Worm (Caenorhabditis elegans): ENCODE results near the gene eif-2Bdelta.

Gene eif-2Bdelta

DNA sequence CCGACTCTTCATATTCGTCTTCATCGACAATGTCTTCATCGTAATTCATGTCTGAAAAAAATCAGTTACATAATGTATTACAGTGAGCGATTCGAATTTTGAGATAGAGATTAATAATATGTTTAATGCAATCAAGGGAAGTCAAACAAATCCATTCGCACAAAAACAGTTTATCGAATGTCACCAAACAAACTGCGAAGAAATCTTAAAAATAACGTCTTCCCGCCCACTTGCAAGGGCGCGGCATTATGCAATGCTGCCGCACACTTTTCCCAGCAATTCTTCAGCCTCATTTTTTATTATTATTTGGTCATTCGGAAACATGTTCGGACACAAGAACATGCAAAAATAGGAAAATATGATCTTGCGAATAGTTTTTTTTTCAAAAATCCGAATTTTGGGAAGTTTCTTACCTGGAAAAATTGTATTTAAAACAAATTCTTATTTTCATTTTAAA lies 30.6 kb downstream of the eif-2Bdelta start, which contains the start of gene mdf-1 (continued):
- no peak for TF ChIP-seq fkh-3 (tag; optimal IDR thresholded peaks at IDR 0.05)
- no peak for TF ChIP-seq ceh-79 (tag; optimal IDR thresholded peaks at IDR 0.05)
- peak; percentile 21 for TF ChIP-seq chd-7 (tag; optimal IDR thresholded peaks at IDR 0.05)
- TF ChIP-seq rpc-1 (optimal IDR thresholded peaks at IDR 0.05), result no peak
- no peak for TF ChIP-seq rpc-1 (tag; optimal IDR thresholded peaks at IDR 0.05)

DNA sequence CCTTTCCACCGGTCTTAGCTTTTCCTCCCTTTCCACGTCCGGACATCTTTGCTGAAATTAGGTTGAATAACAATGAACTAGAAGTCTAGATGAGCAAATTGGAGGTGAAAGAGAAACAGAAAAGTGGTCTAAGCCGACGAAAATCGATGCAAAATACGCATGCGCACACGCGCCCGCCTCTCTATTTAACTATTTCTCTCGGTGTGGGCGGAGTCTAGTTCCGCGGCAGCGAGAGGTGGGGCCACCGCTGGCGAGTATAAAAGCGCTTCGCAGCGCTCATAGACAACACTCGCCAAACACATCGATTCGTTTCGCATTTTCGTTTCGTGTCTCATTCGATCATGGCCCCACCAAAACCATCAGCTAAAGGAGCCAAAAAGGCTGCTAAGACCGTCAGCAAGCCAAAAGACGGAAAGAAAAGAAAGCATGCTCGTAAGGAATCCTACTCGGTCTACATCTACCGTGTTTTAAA lies 31.6 kb downstream of the eif-2Bdelta start, which contains the start of the genes his-35 and his-41:
Gene his-35, minus strand, starts transcription at position 51 of the 472 bp plus-strand sequence.
Gene his-41, plus strand, starts transcription at position 299 of the 472 bp plus-strand sequence.
- TF ChIP-seq snpc-4 (GFP tag; optimal IDR thresholded peaks at IDR 0.05) (no peak), snpc-4 (tag; optimal IDR thresholded peaks at IDR 0.05) (no peak), C06A6.2 (GFP tag; conservative IDR thresholded peaks at IDR 0.05) (0 out of 2 replicates have a peak, but pooled peaks have one; percentile 30), atf-7 (tag; optimal IDR thresholded peaks at IDR 0.05) (no peak), cebp-1 (GFP tag; IDR thresholded peaks at IDR 0.05) (no peak), cebp-1 (tag; optimal IDR thresholded peaks at IDR 0.05) (peak; percentile 54), dox-1 (GFP tag; IDR thresholded peaks at IDR 0.05) (peak; percentile 61), let-607 (tag; optimal IDR thresholded peaks at IDR 0.05) (no peak), tbp1 (GFP tag; optimal IDR thresholded peaks at IDR 0.05) (peak; percentile 27), egl-44 (GFP tag; IDR thresholded peaks at IDR 0.05) (peak; percentile 24; the same call in 1 of the 2 replicates), zfh-2 (GFP tag; conservative IDR thresholded peaks at IDR 0.05) (peak; percentile 75), ceh-27 (GFP tag; optimal IDR thresholded peaks at IDR 0.05) (peak; percentile 67), ama-1 (optimal IDR thresholded peaks at IDR 0.05) (peak; percentile 85), ama-1 (GFP tag; optimal IDR thresholded peaks at IDR 0.05) (no peak), ztf-26 (tag; optimal IDR thresholded peaks at IDR 0.05) (peak; percentile 10), sea-2 (GFP tag; IDR thresholded peaks at IDR 0.05) (no peak), lin-40 (tag; optimal IDR thresholded peaks at IDR 0.05) (peak; percentile 63), chd-7 (tag; optimal IDR thresholded peaks at IDR 0.05) (peak; percentile 6), F52B5.7 (tag; optimal IDR thresholded peaks at IDR 0.05) (peak; percentile 7), let-526 (GFP tag; IDR thresholded peaks at IDR 0.05) (0 out of 2 replicates have a peak, but pooled peaks have one; percentile 34), mcd-1 (GFP tag; IDR thresholded peaks at IDR 0.05) (peak; percentile 66), nhr-80 (tag; optimal IDR thresholded peaks at IDR 0.05) (peak; percentile 32), attf-5 (GFP tag; optimal IDR thresholded peaks at IDR 0.05) (peak; percentile 50), K12H6.12 (tag; optimal IDR thresholded peaks at IDR 0.05) (peak; percentile 66), mel-28 (tag; optimal IDR thresholded peaks at IDR 0.05; ENCODE audit: borderline replicate concordance) (no peak), F39B2.1 (GFP tag; IDR thresholded peaks at IDR 0.05) (peak; percentile 12; the same call in 1 of the 2 replicates), ZK185.1 (tag; optimal IDR thresholded peaks at IDR 0.05; ENCODE audit: poor library complexity, severe bottlenecking) (peak; percentile 22)

DNA sequence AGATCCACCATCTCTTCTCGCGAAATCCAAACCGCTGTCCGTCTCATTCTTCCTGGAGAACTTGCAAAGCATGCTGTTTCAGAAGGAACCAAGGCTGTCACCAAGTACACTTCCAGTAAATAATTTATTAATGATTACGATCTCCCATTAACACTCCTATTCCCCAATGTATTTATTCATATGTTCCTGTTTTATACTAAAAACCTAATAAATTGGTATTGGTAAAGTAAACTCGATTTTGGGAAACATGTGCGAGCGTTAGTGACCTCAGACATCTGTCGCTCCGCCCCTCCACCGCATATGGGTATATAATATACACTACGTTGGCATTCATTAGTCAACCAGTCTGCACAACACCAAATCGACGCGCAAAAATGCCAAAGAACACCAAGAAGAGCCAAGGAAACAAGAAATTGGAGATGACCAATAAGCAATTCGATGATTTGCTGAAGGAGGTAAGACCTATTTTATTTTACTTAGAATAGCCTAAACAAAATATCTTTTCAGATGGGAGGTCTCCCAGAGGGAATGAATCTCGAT lies 32.5 kb downstream of the eif-2Bdelta start, which contains the start of gene C50F4.6:
Gene C50F4.6, plus strand, starts transcription at position 51 of the 540 bp plus-strand sequence.
- peak; percentile 20 for TF ChIP-seq repo-1 (tag; optimal IDR thresholded peaks at IDR 0.05)
- no peak for TF ChIP-seq C17E4.6 (GFP tag; IDR thresholded peaks at IDR 0.05)
- TF ChIP-seq lin-26 (GFP tag; IDR thresholded peaks at IDR 0.05), result 0 out of 2 replicates have a peak, but pooled peaks have one; percentile 21

DNA sequence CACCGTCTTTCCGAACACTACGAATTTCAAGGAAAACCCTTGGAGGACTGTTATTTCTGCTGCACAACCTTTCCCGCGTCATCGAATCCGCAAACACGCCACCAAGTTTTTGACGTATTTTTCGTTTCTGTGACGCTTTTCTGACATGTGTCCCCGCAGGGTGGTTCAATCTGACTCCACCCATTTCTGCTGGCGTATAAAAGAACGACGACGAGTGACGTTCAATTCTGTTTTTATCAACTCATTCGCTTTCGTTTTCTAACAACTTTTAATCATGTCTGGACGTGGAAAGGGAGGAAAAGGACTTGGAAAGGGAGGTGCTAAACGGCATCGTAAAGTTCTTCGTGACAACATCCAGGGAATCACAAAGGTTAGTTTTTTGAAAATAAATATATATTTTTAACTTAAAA lies 33.2 kb downstream of the eif-2Bdelta start, which contains the start of gene his-37:
Gene his-37, plus strand, starts transcription at position 246 of the 410 bp plus-strand sequence.
- TF ChIP-seq bed-2 (GFP tag; IDR thresholded peaks at IDR 0.05) (no peak), Y67H2A.10 (GFP tag; conservative IDR thresholded peaks at IDR 0.05) (peak; percentile 52; the same call in 1 of the 2 replicates), pha-4 (tag; optimal IDR thresholded peaks at IDR 0.05) (peak; percentile 96), cebp-1 (GFP tag; IDR thresholded peaks at IDR 0.05) (peak; percentile 78), cebp-1 (tag; optimal IDR thresholded peaks at IDR 0.05) (peak; percentile 96), rpc-1 (optimal IDR thresholded peaks at IDR 0.05) (peak; percentile 6), rpc-1 (tag; optimal IDR thresholded peaks at IDR 0.05) (no peak), nhr-27 (tag; optimal IDR thresholded peaks at IDR 0.05) (no peak), attf-3 (GFP tag; conservative IDR thresholded peaks at IDR 0.05) (peak; percentile 72), B0336.3 (GFP tag; IDR thresholded peaks at IDR 0.05) (peak; percentile 96), egl-18 (GFP tag; IDR thresholded peaks at IDR 0.05) (peak; percentile 96), F55B11.4 (tag; optimal IDR thresholded peaks at IDR 0.05; ENCODE audit: borderline replicate concordance, insufficient read depth) (no peak), F37B4.10 (GFP tag; IDR thresholded peaks at IDR 0.05) (peak; percentile 95), ztf-6 (GFP tag; IDR thresholded peaks at IDR 0.05) (peak; percentile 93), nhr-90 (tag; optimal IDR thresholded peaks at IDR 0.05) (peak; percentile 95)
